Fruit fly (Drosophila melanogaster): ENCODE results near the gene CG2200.
A peak's percentile ranks its signal among the peaks of the same experiment; 100 is the strongest.

The CG2200 gene

DNA sequence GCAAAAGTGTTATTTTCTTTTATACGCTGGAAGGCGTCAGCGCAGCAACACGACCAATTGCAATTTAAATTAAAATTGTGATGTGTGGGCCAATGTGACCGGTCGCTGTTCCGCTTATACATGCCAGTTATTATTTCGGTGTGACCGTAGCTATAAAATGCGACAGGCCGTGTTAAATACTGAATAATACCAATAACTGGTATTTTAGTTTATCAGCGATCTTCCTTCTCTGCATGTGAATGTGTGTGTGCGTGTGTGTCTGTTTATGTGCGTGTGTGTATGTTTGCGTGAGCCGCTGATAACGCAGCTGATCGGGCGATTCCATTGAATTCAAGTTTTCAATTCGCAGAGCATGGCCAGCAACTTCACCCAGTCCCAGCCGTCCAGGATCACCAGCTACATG lies 34.7 kb downstream of the CG2200 start, which contains the start of the genes CG32638, CG15717 and MFS10 (continued):
- no peak for TF ChIP-seq Nf-YB (GFP tag; optimal IDR thresholded peaks at IDR 0.05)
- TF ChIP-seq CG3281 (GFP tag; optimal IDR thresholded peaks at IDR 0.05), result no peak
- peak; percentile 50 for TF ChIP-seq nmo (GFP tag; optimal IDR thresholded peaks at IDR 0.05)
- peak; percentile 72 for TF ChIP-seq CG31365 (tag; optimal IDR thresholded peaks at IDR 0.05)
- peak; percentile 70 for TF ChIP-seq abd-A (tag; optimal IDR thresholded peaks at IDR 0.05)
- peak; percentile 99 for TF ChIP-seq grn (GFP tag; optimal IDR thresholded peaks at IDR 0.05)
- TF ChIP-seq sc (optimal IDR thresholded peaks at IDR 0.05), result no peak
- TF ChIP-seq sc (GFP tag; optimal IDR thresholded peaks at IDR 0.05), result no peak
- no peak for TF ChIP-seq Atf6 (GFP tag; IDR thresholded peaks at IDR 0.05)
- no peak for TF ChIP-seq Eip74EF (GFP tag; optimal IDR thresholded peaks at IDR 0.05)
- TF ChIP-seq Doc3 (GFP tag; IDR thresholded peaks at IDR 0.05; ENCODE audit: partially characterized antibody), result no peak
- TF ChIP-seq CG2889 (GFP tag; IDR thresholded peaks at IDR 0.05), result no peak
- TF ChIP-seq bowl (GFP tag; IDR thresholded peaks at IDR 0.05), result no peak
- TF ChIP-seq CG12219 (GFP tag; optimal IDR thresholded peaks at IDR 0.05), result no peak
- TF ChIP-seq CG13894 (tag; optimal IDR thresholded peaks at IDR 0.05), result peak; percentile 67
- peak; percentile 20 for TF ChIP-seq nom (GFP tag; optimal IDR thresholded peaks at IDR 0.05)
- no peak for TF ChIP-seq CG13296 (GFP tag; optimal IDR thresholded peaks at IDR 0.05)
- peak; percentile 33 for TF ChIP-seq CG2712 (tag; optimal IDR thresholded peaks at IDR 0.05)
- no peak for TF ChIP-seq HLH3B (GFP tag; IDR thresholded peaks at IDR 0.05)
- TF ChIP-seq vvl (GFP tag; IDR thresholded peaks at IDR 0.05), result peak; percentile 50; the same call in 1 of the 2 replicates
- TF ChIP-seq YL-1 (GFP tag; optimal IDR thresholded peaks at IDR 0.05), result peak; percentile 9
- TF ChIP-seq CG6254 (GFP tag; optimal IDR thresholded peaks at IDR 0.05), result no peak
- TF ChIP-seq Ada2b (GFP tag; IDR thresholded peaks at IDR 0.05), result no peak
- no peak for TF ChIP-seq Optix (GFP tag; IDR thresholded peaks at IDR 0.05)
- peak; percentile 44 for TF ChIP-seq CG12071 (GFP tag; optimal IDR thresholded peaks at IDR 0.05)
- TF ChIP-seq Ets97D (GFP tag; optimal IDR thresholded peaks at IDR 0.05), result peak; percentile 85
- peak; percentile 73 for TF ChIP-seq CG15479 (GFP tag; optimal IDR thresholded peaks at IDR 0.05)
- TF ChIP-seq Hmr (GFP tag; optimal IDR thresholded peaks at IDR 0.05), result peak; percentile 69
- TF ChIP-seq lola (GFP tag; optimal IDR thresholded peaks at IDR 0.05), result peak in 1 of 3 experiments; percentile 5
- TF ChIP-seq bsh (GFP tag; optimal IDR thresholded peaks at IDR 0.05), result no peak
- peak; percentile 28 for TF ChIP-seq mirr (GFP tag; optimal IDR thresholded peaks at IDR 0.05)
- TF ChIP-seq z (GFP tag; IDR thresholded peaks at IDR 0.05), result no peak
- no peak for TF ChIP-seq dmrt99B (tag; optimal IDR thresholded peaks at IDR 0.05)
- TF ChIP-seq Oaz (GFP tag; IDR thresholded peaks at IDR 0.05), result no peak
- peak; percentile 85 for TF ChIP-seq CG1603 (tag; optimal IDR thresholded peaks at IDR 0.05)
- no peak for TF ChIP-seq chif (GFP tag; optimal IDR thresholded peaks at IDR 0.05)
- TF ChIP-seq CG10147 (GFP tag; optimal IDR thresholded peaks at IDR 0.05), result peak; percentile 10
- no peak for TF ChIP-seq CG32767 (GFP tag; IDR thresholded peaks at IDR 0.05)
- TF ChIP-seq tna (GFP tag; IDR thresholded peaks at IDR 0.05; ENCODE audit: partially characterized antibody), result no peak
- TF ChIP-seq CG12391 (tag; optimal IDR thresholded peaks at IDR 0.05), result peak; percentile 24
- no peak for TF ChIP-seq CG31388 (GFP tag; optimal IDR thresholded peaks at IDR 0.05)
- TF ChIP-seq nerfin-2 (GFP tag; IDR thresholded peaks at IDR 0.05; ENCODE audit: partially characterized antibody), result no peak
- peak; percentile 56 for TF ChIP-seq trem (tag; optimal IDR thresholded peaks at IDR 0.05)
- TF ChIP-seq cwo (GFP tag; optimal IDR thresholded peaks at IDR 0.05), result no peak
- TF ChIP-seq unpg (GFP tag; optimal IDR thresholded peaks at IDR 0.05), result peak; percentile 21
- peak; percentile 10 for TF ChIP-seq CG15269 (tag; optimal IDR thresholded peaks at IDR 0.05)
- TF ChIP-seq Poxn (GFP tag; IDR thresholded peaks at IDR 0.05), result no peak
- no peak for TF ChIP-seq sima (GFP tag; optimal IDR thresholded peaks at IDR 0.05)
- TF ChIP-seq Bteb2 (GFP tag; optimal IDR thresholded peaks at IDR 0.05), result no peak
- TF ChIP-seq slbo (GFP tag; IDR thresholded peaks at IDR 0.05), result no peak

Measured in whole organism, embryonic.